Fruit fly (Drosophila melanogaster): Measurements from ENCODE around the gene CG42597.

Gene CG42597

dm6 chr2L:22018861-22019270 is 46.3 kb downstream of the CG42597 start, which contains the start of gene tio (continued):
- TF ChIP-seq eyg (GFP tag; optimal IDR thresholded peaks at IDR 0.05): no peak
- TF ChIP-seq TFAM (GFP tag; optimal IDR thresholded peaks at IDR 0.05): no peak
- TF ChIP-seq schlank (tag; optimal IDR thresholded peaks at IDR 0.05): no peak
- TF ChIP-seq CG10462 (GFP tag; optimal IDR thresholded peaks at IDR 0.05): no peak
- no peak for TF ChIP-seq CG14710 (tag; optimal IDR thresholded peaks at IDR 0.05)
- TF ChIP-seq CG13123 (GFP tag; optimal IDR thresholded peaks at IDR 0.05): no peak
- TF ChIP-seq CG17385 (GFP tag; optimal IDR thresholded peaks at IDR 0.05): peak; percentile 41
- TF ChIP-seq MTF-1 (GFP tag; optimal IDR thresholded peaks at IDR 0.05; ENCODE audit: borderline replicate concordance): no peak
- no peak for TF ChIP-seq CG34422 (GFP tag; IDR thresholded peaks at IDR 0.05)
- TF ChIP-seq row (GFP tag; IDR thresholded peaks at IDR 0.05): no peak
- TF ChIP-seq knrl (GFP tag; IDR thresholded peaks at IDR 0.05; ENCODE audit: partially characterized antibody): no peak
- TF ChIP-seq jing (GFP tag; optimal IDR thresholded peaks at IDR 0.05): no peak
- TF ChIP-seq CG17359 (tag; optimal IDR thresholded peaks at IDR 0.05): no peak
- no peak for TF ChIP-seq BEAF-32 (GFP tag; optimal IDR thresholded peaks at IDR 0.05)
- no peak for TF ChIP-seq CTCF (GFP tag; optimal IDR thresholded peaks at IDR 0.05)
- TF ChIP-seq Deaf1 (tag; optimal IDR thresholded peaks at IDR 0.05): no peak
- no peak for TF ChIP-seq prd (optimal IDR thresholded peaks at IDR 0.05)
- no peak for TF ChIP-seq prd (GFP tag; IDR thresholded peaks at IDR 0.05)
- no peak for TF ChIP-seq CG17568 (GFP tag; optimal IDR thresholded peaks at IDR 0.05)
- no peak for TF ChIP-seq dmrt11E (tag; optimal IDR thresholded peaks at IDR 0.05)
- no peak for TF ChIP-seq CG6272 (GFP tag; IDR thresholded peaks at IDR 0.05)
- TF ChIP-seq CkIIα-i1 (GFP tag; IDR thresholded peaks at IDR 0.05): no peak
- peak; percentile 98 for TF ChIP-seq chinmo (GFP tag; IDR thresholded peaks at IDR 0.05; ENCODE audit: partially characterized antibody)
- TF ChIP-seq CG16863 (GFP tag; optimal IDR thresholded peaks at IDR 0.05): no peak
- TF ChIP-seq lilli (GFP tag; optimal IDR thresholded peaks at IDR 0.05): no peak
- peak in 1 of 2 experiments; percentile 18 for TF ChIP-seq tll (GFP tag; optimal IDR thresholded peaks at IDR 0.05)
- TF ChIP-seq ap (GFP tag; IDR thresholded peaks at IDR 0.05): no peak
- TF ChIP-seq CG11398 (GFP tag; optimal IDR thresholded peaks at IDR 0.05): no peak
- peak; percentile 24; the same call in 1 of the 3 replicates for TF ChIP-seq CG11695 (GFP tag; IDR thresholded peaks at IDR 0.05)
- TF ChIP-seq CG34376 (GFP tag; optimal IDR thresholded peaks at IDR 0.05): no peak
- TF ChIP-seq E2f2 (GFP tag; IDR thresholded peaks at IDR 0.05): no peak
- no peak for TF ChIP-seq B-H2 (GFP tag; optimal IDR thresholded peaks at IDR 0.05)
- peak; percentile 45; the same call in 1 of the 2 replicates for TF ChIP-seq unc-4 (GFP tag; IDR thresholded peaks at IDR 0.05; ENCODE audit: partially characterized antibody)
- no peak for TF ChIP-seq slp2 (GFP tag; optimal IDR thresholded peaks at IDR 0.05)
- no peak for TF ChIP-seq run (tag; optimal IDR thresholded peaks at IDR 0.05)
- no peak for TF ChIP-seq NfI (GFP tag; optimal IDR thresholded peaks at IDR 0.05)
- TF ChIP-seq Xbp1 (GFP tag; optimal IDR thresholded peaks at IDR 0.05): no peak
- TF ChIP-seq CG10267 (tag; optimal IDR thresholded peaks at IDR 0.05): no peak
- TF ChIP-seq CG34224 (GFP tag; IDR thresholded peaks at IDR 0.05; ENCODE audit: partially characterized antibody): peak; percentile 63
- TF ChIP-seq CG14965 (GFP tag; optimal IDR thresholded peaks at IDR 0.05; ENCODE audit: borderline replicate concordance): no peak
- no peak for TF ChIP-seq Jarid2 (GFP tag; optimal IDR thresholded peaks at IDR 0.05)
- TF ChIP-seq CG13296 (GFP tag; optimal IDR thresholded peaks at IDR 0.05): no peak
- peak in 1 of 2 experiments; percentile 41 for TF ChIP-seq Hr78 (GFP tag; optimal IDR thresholded peaks at IDR 0.05)
- TF ChIP-seq CG6683 (GFP tag; optimal IDR thresholded peaks at IDR 0.05): no peak
- no peak for TF ChIP-seq CG4282 (GFP tag; optimal IDR thresholded peaks at IDR 0.05)
- TF ChIP-seq Bdp1 (GFP tag; optimal IDR thresholded peaks at IDR 0.05): no peak
- TF ChIP-seq CG4328 (GFP tag; optimal IDR thresholded peaks at IDR 0.05): no peak
- no peak for TF ChIP-seq CG11247 (GFP tag; IDR thresholded peaks at IDR 0.05)
- no peak for TF ChIP-seq salm (tag; optimal IDR thresholded peaks at IDR 0.05)
- 0 out of 2 replicates have a peak, but pooled peaks have one; percentile 23 for TF ChIP-seq Atf6 (GFP tag; IDR thresholded peaks at IDR 0.05)
- TF ChIP-seq tup (GFP tag; optimal IDR thresholded peaks at IDR 0.05): no peak
